Worm (Caenorhabditis elegans) whole organism, mixed stage, embryonic: ENCODE results near the gene capa-1.

Source experiments
- M03D4.4 ChIP-seq: sonication (generic microtip); optimal IDR thresholded peaks from 2 replicates; lab custom pipeline; 2017; ENCODE audit warnings: mild to moderate bottlenecking, missing genetic modification characterization, missing compliant biosample characterization
- bed-3 ChIP-seq: fragments of 200-800 bp; sonication (Bioruptor generic); optimal IDR thresholded peaks from 3 replicates; lab custom pipeline; 2018; ENCODE audit warnings: mild to moderate bottlenecking, missing genetic modification characterization, moderate library complexity, missing compliant biosample characterization
- blmp-1 ChIP-seq: fragments of 150-350 bp; optimal IDR thresholded peaks from 2 replicates; lab custom pipeline; 2014; ENCODE audit warnings: missing biosample characterization, missing genetic modification characterization
- ceh-39 ChIP-seq: fragments of 150-350 bp; optimal IDR thresholded peaks from 2 replicates; lab custom pipeline; 2014; ENCODE audit warnings: missing biosample characterization, missing genetic modification characterization
- ceh-43 ChIP-seq: fragments of 200-800 bp; sonication (Bioruptor generic); optimal IDR thresholded peaks from 2 replicates; lab custom pipeline; 2018; ENCODE audit warnings: mild to moderate bottlenecking, missing genetic modification characterization, moderate library complexity, missing compliant biosample characterization
- ceh-83 ChIP-seq: fragments of 200-800 bp; sonication (Bioruptor generic); optimal IDR thresholded peaks from 2 replicates; lab custom pipeline; 2018; ENCODE audit warnings: mild to moderate bottlenecking, missing genetic modification characterization, missing compliant biosample characterization
- ces-1 ChIP-seq: fragments of 150-350 bp; optimal IDR thresholded peaks from 2 replicates; lab custom pipeline; 2014; ENCODE audit warnings: missing biosample characterization, missing genetic modification reagents, missing genetic modification characterization
- cnd-1 ChIP-seq: fragments of 200-800 bp; sonication (Bioruptor generic); optimal IDR thresholded peaks from 2 replicates; lab custom pipeline; 2018; ENCODE audit warnings: mild to moderate bottlenecking, missing genetic modification characterization, missing compliant biosample characterization
- drap-1 ChIP-seq: fragments of 200-800 bp; sonication (Bioruptor generic); optimal IDR thresholded peaks from 3 replicates; lab custom pipeline; 2018; ENCODE audit warnings: mild to moderate bottlenecking, missing genetic modification characterization, missing compliant biosample characterization
- elt-1 ChIP-seq: sonication (generic microtip); optimal IDR thresholded peaks from 2 replicates; lab custom pipeline; 2017; ENCODE audit warnings: missing genetic modification characterization, mild to moderate bottlenecking, missing compliant biosample characterization, antibody characterized with exemption, moderate library complexity, borderline replicate concordance; ENCODE audit not compliant: insufficient read depth
- elt-3 ChIP-seq: fragments of 150-350 bp; optimal IDR thresholded peaks from 2 replicates; lab custom pipeline; 2014; ENCODE audit warnings: missing biosample characterization, missing genetic modification characterization
- flh-1 ChIP-seq: fragments of 200-800 bp; sonication (Bioruptor generic); optimal IDR thresholded peaks from 2 replicates; lab custom pipeline; 2018; ENCODE audit warnings: mild to moderate bottlenecking, missing genetic modification characterization, moderate library complexity, missing compliant biosample characterization
- hlh-1 ChIP-seq: fragments of 150-350 bp; optimal IDR thresholded peaks from 2 replicates; lab custom pipeline; 2014; ENCODE audit warnings: missing biosample characterization, missing genetic modification reagents, missing genetic modification characterization
- lin-13 ChIP-seq: fragments of 150-350 bp; optimal IDR thresholded peaks from 2 replicates; lab custom pipeline; 2014; ENCODE audit warnings: missing biosample characterization, missing genetic modification characterization
- mab-5 ChIP-seq: fragments of 150-350 bp; optimal IDR thresholded peaks from 2 replicates; lab custom pipeline; 2014; ENCODE audit warnings: missing biosample characterization, missing genetic modification characterization
- mls-2 ChIP-seq: sonication (generic microtip); optimal IDR thresholded peaks from 2 replicates; lab custom pipeline; 2016; ENCODE audit warnings: mild to moderate bottlenecking, missing genetic modification characterization, moderate library complexity, missing compliant biosample characterization
- nhr-12 ChIP-seq: fragments of 150-350 bp; optimal IDR thresholded peaks from 2 replicates; lab custom pipeline; 2014; ENCODE audit warnings: missing biosample characterization, missing genetic modification characterization
- nhr-2 ChIP-seq: fragments of 150-350 bp; optimal IDR thresholded peaks from 2 replicates; lab custom pipeline; 2014; ENCODE audit warnings: missing biosample characterization, missing genetic modification characterization
- nhr-237 ChIP-seq: fragments of 150-350 bp; optimal IDR thresholded peaks from 2 replicates; lab custom pipeline; 2014; ENCODE audit warnings: missing biosample characterization, missing genetic modification characterization
- nhr-28 ChIP-seq: fragments of 150-350 bp; optimal IDR thresholded peaks from 2 replicates; lab custom pipeline; 2014; ENCODE audit warnings: missing biosample characterization, missing genetic modification characterization
- nhr-76 ChIP-seq: sonication (generic microtip); optimal IDR thresholded peaks from 2 replicates; lab custom pipeline; 2017; ENCODE audit warnings: missing biosample characterization, missing genetic modification characterization
- pha-4 ChIP-seq: fragments of 150-350 bp; optimal IDR thresholded peaks from 2 replicates; lab custom pipeline; 2018; ENCODE audit warnings: missing biosample characterization, missing genetic modification reagents, missing genetic modification characterization
- sem-2 ChIP-seq: fragments of 200-800 bp; sonication (Bioruptor generic); optimal IDR thresholded peaks from 2 replicates; lab custom pipeline; 2018; ENCODE audit warnings: mild to moderate bottlenecking, missing genetic modification characterization, missing compliant biosample characterization
- snpc-4 ChIP-seq: fragments of 150-350 bp; optimal IDR thresholded peaks from 2 replicates; lab custom pipeline; 2014; ENCODE audit warnings: missing biosample characterization, missing genetic modification characterization
- sptf-1 ChIP-seq: sonication (generic microtip); optimal IDR thresholded peaks from 2 replicates; lab custom pipeline; 2017; ENCODE audit warnings: mild to moderate bottlenecking, missing genetic modification characterization, moderate library complexity, missing compliant biosample characterization
- unc-39 ChIP-seq: fragments of 150-350 bp; optimal IDR thresholded peaks from 2 replicates; lab custom pipeline; 2014; ENCODE audit warnings: missing biosample characterization, missing genetic modification characterization
- unc-62 ChIP-seq: fragments of 150-350 bp; optimal IDR thresholded peaks from 2 replicates; lab custom pipeline; 2014; ENCODE audit warnings: missing biosample characterization, missing genetic modification reagents, missing genetic modification characterization
- zip-8 ChIP-seq: fragments of 150-350 bp; optimal IDR thresholded peaks from 2 replicates; lab custom pipeline; 2014; ENCODE audit warnings: missing biosample characterization, missing genetic modification characterization
- ztf-11 ChIP-seq: fragments of 150-350 bp; optimal IDR thresholded peaks from 2 replicates; lab custom pipeline; 2014; ENCODE audit warnings: missing biosample characterization, missing genetic modification characterization

Gene capa-1

DNA sequence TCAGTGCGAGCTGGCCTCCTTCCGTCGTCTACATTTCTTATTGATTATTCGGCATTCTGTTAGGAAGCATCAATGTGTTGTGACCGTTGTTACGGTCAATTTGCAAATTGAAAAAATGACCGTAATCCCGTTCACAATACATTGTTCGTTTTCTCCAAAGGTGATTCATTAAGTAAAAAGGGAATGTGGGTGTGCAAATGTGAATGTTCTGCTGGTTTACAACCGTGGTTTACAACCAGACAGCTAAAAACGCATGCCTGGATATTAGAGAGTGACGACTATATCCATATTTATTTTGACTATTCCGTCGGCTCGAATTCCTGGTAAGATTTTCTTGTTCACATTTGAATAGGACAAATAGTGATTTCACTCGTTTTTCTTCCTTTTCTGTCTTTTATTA, at the start of gene capa-1:
Gene capa-1 (plus strand): TSS at position 301 of the 400 bp plus-strand sequence.
- no peak for TF ChIP-seq mls-2 (tag; lab: Kevin White, UChicago)
- TF ChIP-seq mab-5 (tag; lab: Kevin White, UChicago) = no peak
- TF ChIP-seq bed-3 (GFP tag; lab: Kevin White, UChicago) = no peak
- TF ChIP-seq nhr-12 = no peak
- TF ChIP-seq hlh-1 (tag; lab: Kevin White, UChicago) = no peak
- TF ChIP-seq ces-1 = no peak
- TF ChIP-seq zip-8 (tag; lab: Kevin White, UChicago) = no peak
- no peak for TF ChIP-seq elt-3 (tag; lab: Kevin White, UChicago)

DNA sequence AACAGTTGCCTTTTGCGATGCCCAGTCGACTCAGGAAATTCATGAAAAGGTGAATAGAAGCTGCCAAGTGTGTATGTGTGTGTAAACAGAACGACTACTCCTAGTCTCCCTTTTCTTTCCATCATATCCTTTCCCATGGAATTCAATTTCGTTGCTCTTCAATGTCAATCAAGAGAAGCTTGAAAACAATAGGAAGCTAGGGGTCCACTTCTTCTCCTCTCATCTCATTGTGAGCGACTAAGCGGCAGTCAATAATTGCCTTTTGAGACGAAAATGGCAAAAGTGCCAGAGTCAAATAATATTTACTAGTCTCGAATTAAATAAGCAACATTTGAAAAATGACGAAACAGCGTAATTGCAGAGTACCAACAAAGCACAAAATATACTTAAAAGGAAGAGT, 49.6 kb upstream of the capa-1 start:
- no peak for TF ChIP-seq ceh-43 (GFP tag; lab: Kevin White, UChicago)
- TF ChIP-seq ces-1 = peak; percentile 90

DNA sequence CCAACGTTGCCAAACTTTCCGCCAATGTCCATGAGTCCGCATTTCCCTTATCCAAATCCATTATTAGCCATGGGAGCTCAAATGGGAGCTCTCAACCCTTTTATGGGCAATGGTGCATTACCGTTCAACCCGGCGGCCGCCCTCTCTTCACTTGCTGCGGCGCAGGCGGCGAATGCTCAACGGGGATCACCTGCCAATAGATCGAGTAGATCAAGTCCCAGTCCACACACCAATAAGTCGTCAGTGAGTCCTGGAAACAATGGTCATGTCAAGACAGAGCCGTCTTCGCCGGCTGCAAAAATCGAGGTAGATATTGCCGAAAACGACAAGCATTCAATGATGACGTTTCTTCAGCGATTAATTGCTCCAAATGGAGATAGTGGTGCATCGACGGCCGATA, 47.0 kb upstream of the capa-1 start:
- no peak for TF ChIP-seq pha-4
- TF ChIP-seq blmp-1 = no peak
- no peak for TF ChIP-seq ceh-43 (GFP tag; lab: Kevin White, UChicago)
- TF ChIP-seq ceh-83 (GFP tag; lab: Kevin White, UChicago) = no peak
- TF ChIP-seq sem-2 (GFP tag; lab: Kevin White, UChicago) = no peak
- no peak for TF ChIP-seq lin-13 (tag; lab: Kevin White, UChicago)
- TF ChIP-seq nhr-76 (tag; lab: Kevin White, UChicago) = no peak
- TF ChIP-seq unc-62 (GFP tag; lab: Kevin White, UChicago) = no peak
- no peak for TF ChIP-seq nhr-237 (tag; lab: Kevin White, UChicago)
- TF ChIP-seq elt-3 (tag; lab: Kevin White, UChicago) = no peak
- no peak for TF ChIP-seq bed-3 (GFP tag; lab: Kevin White, UChicago)
- no peak for TF ChIP-seq drap-1 (GFP tag; lab: Kevin White, UChicago)
- TF ChIP-seq, all 35 proteins: peak for 0

DNA sequence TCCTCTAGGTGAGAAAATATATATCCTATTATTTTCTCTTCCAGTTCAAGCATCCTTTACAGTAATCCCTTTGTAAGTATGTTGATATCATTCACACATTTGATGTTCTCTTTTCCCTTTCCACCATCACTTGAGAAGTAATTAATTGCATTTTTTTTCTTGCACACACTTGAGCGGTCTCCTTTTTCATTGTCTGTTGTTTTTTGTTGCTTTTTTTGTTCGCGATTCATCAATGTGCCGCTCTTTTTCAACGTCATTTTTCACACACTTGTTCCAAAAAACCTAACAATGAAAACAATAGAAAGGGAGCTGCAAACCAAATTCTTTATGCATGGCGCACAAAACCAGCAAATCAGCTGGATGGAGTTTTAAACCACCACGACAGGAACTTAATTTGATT, 43.6 kb upstream of the capa-1 start, which contains the start of gene F49E10.4:
Gene F49E10.4 (plus strand): TSS at position 301 of the 400 bp plus-strand sequence.
- TF ChIP-seq unc-39 (tag; lab: Kevin White, UChicago) = no peak
- peak; percentile 24 for TF ChIP-seq ces-1

DNA sequence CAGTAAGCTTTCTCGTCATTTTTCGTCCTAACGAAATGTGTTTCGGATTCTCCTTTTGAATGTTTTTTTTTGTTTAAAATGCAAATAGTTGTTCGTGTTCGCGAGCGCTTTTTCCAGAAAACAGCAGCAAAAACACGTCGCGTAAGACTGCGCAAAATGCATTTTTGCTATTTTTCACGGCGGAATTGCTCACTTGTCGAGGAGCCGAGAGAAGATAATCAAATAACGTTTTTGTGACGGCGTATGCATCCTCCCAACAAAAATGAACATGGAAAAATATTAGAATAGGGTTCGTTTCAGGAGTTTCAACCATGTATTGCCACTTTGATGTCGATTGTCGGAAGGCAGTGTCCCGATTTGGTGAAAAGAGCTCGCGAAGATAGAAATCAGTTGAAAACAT, 42.2 kb upstream of the capa-1 start:
- no peak for TF ChIP-seq ceh-39 (tag; lab: Kevin White, UChicago)
- TF ChIP-seq elt-3 (tag; lab: Kevin White, UChicago) = no peak
- TF ChIP-seq sptf-1 (tag; lab: Kevin White, UChicago) = no peak
- no peak for TF ChIP-seq nhr-2
- no peak for TF ChIP-seq ztf-11 (tag; lab: Kevin White, UChicago)
- peak; percentile 35 for TF ChIP-seq ces-1
- no peak for TF ChIP-seq pha-4
- TF ChIP-seq nhr-12 = no peak
- TF ChIP-seq zip-8 (tag; lab: Kevin White, UChicago) = no peak

DNA sequence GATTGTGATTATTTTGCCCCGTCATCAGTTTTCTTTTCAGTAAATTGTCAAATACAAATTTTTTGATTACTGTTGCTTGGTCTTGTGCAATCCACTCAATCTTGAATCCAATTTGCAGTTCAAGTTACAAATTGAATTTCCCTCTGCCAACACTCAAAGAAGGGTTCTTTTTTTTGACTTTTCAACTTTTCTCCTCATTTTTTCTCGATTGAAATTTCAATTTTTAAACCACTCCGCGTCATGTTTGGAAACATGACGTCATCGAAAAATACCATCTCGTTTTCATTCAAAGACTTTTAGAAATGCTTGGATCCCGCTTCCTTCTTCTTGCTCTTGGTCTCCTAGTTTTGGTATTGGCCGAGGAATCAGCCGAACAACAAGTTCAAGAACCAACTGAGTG, 33.6 kb upstream of the capa-1 start, which contains the start of gene flp-7:
Gene flp-7 (plus strand): TSS at position 301 of the 400 bp plus-strand sequence.
- TF ChIP-seq nhr-76 (tag; lab: Kevin White, UChicago) (no peak), ceh-39 (tag; lab: Kevin White, UChicago) (no peak), ceh-43 (GFP tag; lab: Kevin White, UChicago) (no peak), snpc-4 (tag; lab: Kevin White, UChicago) (no peak), ces-1 (no peak), flh-1 (GFP tag; lab: Kevin White, UChicago) (no peak), elt-3 (tag; lab: Kevin White, UChicago) (no peak), blmp-1 (no peak), lin-13 (tag; lab: Kevin White, UChicago) (no peak), elt-1 (tag; lab: Kevin White, UChicago) (no peak), ceh-83 (GFP tag; lab: Kevin White, UChicago) (no peak), nhr-28 (no peak), sem-2 (GFP tag; lab: Kevin White, UChicago) (no peak), unc-39 (tag; lab: Kevin White, UChicago) (no peak), ztf-11 (tag; lab: Kevin White, UChicago) (no peak), M03D4.4 (tag; lab: Kevin White, UChicago) (no peak), nhr-12 (no peak), cnd-1 (tag; lab: Kevin White, UChicago) (no peak), drap-1 (GFP tag; lab: Kevin White, UChicago) (no peak)
